Worm (Caenorhabditis elegans): ENCODE results near the gene tost-1.

ce11 chrIII:4879445-4879844, 1.3 kb upstream of the tost-1 start, which contains the start of gene C35D10.1:
- TF ChIP-seq W03F9.2 (tag; optimal IDR thresholded peaks at IDR 0.05), result no peak
- no peak for TF ChIP-seq him-1 (tag; optimal IDR thresholded peaks at IDR 0.05)

Measured in whole organism, L4/young adult.